Fruit fly (Drosophila melanogaster): ENCODE results near the gene Crtc.

The Crtc gene

dm6 chr3L:17654668-17655050 lies 14.4 kb downstream of the Crtc start:
- TF ChIP-seq CG17801 (GFP tag; optimal IDR thresholded peaks at IDR 0.05; ENCODE audit: partially characterized antibody) = no peak

- peak; percentile 93 for TF ChIP-seq CG17801 (GFP tag; optimal IDR thresholded peaks at IDR 0.05; ENCODE audit: partially characterized antibody)
These were observed 15.1 kb downstream of the Crtc start, which contains the start of the genes Krn, Ndfip and CG7484 for dm6 chr3L:17653701-17654667. Gene Krn (minus strand): TSS chr3L:17654280. Gene Ndfip (minus strand): TSS chr3L:17654280. Gene CG7484 (plus strand): TSS chr3L:17654617.

dm6 chr3L:17652878-17653700 lies 15.9 kb downstream of the Crtc start:
- no peak for TF ChIP-seq CG17801 (GFP tag; optimal IDR thresholded peaks at IDR 0.05; ENCODE audit: partially characterized antibody)

DNA sequence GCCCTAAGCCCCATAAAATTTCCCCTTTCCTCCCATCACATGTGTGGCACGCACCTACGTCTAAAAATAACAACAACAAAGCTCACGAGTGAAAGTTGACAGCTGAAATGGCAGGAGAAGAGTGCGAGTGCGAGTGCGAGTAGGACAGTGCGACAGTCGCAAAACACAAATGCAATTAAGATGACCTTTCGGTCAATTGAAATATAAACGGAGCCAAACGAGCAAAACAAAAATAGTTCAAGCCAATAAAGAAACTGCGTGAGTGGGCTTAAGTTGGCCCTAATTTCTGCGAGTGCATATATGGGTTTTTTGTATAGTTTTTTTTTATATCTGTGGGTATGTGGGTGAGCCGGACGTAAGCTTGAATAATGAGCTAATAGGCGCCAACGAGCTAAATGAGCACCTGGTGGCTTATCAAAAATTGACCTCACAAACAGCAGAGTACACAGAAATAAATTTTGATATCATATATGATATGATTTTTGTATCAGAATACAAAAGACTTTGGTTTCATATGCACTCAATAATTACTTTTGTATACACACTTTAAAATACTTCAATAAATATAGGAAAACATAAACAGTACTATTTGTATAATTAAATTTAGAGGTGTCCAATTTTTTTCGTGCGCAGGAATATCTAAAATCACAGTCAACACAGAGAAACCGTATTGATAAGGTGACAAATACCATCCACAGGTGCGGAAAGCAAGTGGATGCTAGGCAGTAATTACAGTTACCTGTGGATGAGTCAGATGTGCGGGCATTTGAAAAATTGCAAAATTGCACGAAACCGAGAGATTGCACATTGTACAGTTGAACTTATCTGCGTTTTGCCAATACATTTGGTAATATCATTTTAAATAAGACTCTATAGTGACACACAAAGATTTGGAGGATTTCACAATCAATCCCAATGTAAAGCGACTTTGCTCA lies 17.1 kb downstream of the Crtc start:
- TF ChIP-seq CG17801 (GFP tag; optimal IDR thresholded peaks at IDR 0.05; ENCODE audit: partially characterized antibody) = no peak

DNA sequence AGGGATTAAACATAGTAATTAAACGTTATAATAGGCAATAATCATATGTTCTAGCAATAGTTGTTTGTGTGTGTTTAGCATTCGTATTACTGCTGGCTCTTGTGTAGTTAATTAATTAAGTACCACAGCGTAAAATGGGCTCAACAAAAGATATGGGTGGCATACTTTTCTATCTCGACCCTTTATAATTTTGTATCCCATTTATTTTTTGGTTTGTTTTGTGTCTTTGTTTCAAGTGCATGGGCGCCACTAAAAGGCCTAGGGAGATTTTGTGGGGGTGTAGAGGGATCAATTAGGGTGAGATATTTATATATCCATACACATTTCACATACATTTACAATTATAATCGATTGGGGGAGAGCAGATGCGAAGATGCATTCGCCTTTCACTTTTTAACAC lies 21.5 kb downstream of the Crtc start:
- no peak for TF ChIP-seq CG17801 (GFP tag; optimal IDR thresholded peaks at IDR 0.05; ENCODE audit: partially characterized antibody)

dm6 chr3L:17646637-17647036 lies 22.4 kb downstream of the Crtc start, which contains the start of gene CG43085:
Gene CG43085 (minus strand): TSS chr3L:17646737.
- no peak for TF ChIP-seq CG17801 (GFP tag; optimal IDR thresholded peaks at IDR 0.05; ENCODE audit: partially characterized antibody)

DNA sequence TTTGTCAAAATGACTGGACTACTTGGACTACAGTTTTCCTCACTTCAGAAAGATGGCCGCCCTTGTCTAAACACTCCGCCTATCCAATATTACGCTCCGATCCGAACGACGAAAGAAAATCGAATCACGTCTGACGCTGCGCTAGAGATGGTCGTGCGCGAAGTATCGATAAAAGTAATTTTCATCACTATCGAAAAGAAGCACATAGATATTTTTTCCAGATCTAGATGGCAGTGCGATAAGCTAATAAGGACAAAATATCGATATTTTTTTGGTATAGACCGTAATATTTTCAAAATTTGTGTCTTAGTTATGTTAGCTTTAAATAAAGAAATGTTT lies 24.2 kb downstream of the Crtc start, which contains the start of gene Pep:
Pep (minus strand) TSS at position 131 of the 339 bp plus-strand sequence.
- TF ChIP-seq CG17801 (GFP tag; optimal IDR thresholded peaks at IDR 0.05; ENCODE audit: partially characterized antibody) = peak; percentile 59

dm6 chr3L:17643985-17644905 lies 24.8 kb downstream of the Crtc start:
- TF ChIP-seq CG17801 (GFP tag; optimal IDR thresholded peaks at IDR 0.05; ENCODE audit: partially characterized antibody) = peak; percentile 12

DNA sequence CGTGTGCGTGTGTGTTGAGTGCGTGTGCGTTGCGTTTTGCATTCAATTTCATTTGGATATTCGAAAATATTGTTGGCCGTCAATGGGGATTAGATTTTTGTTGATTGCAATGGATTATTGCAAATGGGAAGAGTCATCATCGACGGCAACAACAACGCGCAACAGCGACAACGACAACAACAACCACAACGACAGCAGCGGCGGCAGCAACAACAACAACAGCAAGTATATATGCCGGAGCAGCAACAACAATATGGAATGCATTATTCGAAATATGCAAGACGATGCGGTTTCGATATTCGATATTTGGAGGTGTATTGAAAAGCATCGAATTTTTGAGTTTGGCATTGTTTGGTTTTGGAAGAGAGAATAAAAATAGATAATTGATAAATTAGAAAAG lies 27.0 kb downstream of the Crtc start:
- no peak for TF ChIP-seq CG17801 (GFP tag; optimal IDR thresholded peaks at IDR 0.05; ENCODE audit: partially characterized antibody)

dm6 chr3L:17638649-17639048 lies 30.4 kb downstream of the Crtc start:
- no peak for TF ChIP-seq CG17801 (GFP tag; optimal IDR thresholded peaks at IDR 0.05; ENCODE audit: partially characterized antibody)

dm6 chr3L:17637809-17638208 lies 31.2 kb downstream of the Crtc start:
- TF ChIP-seq CG17801 (GFP tag; optimal IDR thresholded peaks at IDR 0.05; ENCODE audit: partially characterized antibody) = no peak

DNA sequence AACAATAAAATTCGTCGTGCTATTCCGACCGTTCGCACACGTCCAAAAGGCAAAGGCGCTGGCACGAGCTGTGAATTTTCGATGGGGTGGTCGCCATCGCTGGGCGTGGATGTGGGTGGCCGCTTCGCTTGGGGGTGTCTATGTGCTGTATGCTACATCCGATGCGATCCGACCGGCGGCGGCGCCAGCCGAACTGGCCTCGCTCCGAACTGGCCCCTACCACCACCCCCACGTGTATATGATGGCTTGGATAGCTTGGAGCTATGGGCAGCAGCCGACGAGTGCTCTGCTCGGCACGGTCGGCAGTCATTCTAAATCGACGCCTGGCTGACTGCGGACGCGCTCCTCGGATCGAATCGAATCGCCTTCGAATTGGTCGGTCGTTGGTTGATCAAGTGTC lies 35.9 kb downstream of the Crtc start, which contains the start of gene CG7497:
CG7497 (plus strand) TSS at position 308 of the 400 bp plus-strand sequence.
- TF ChIP-seq CG17801 (GFP tag; optimal IDR thresholded peaks at IDR 0.05; ENCODE audit: partially characterized antibody) = no peak

DNA sequence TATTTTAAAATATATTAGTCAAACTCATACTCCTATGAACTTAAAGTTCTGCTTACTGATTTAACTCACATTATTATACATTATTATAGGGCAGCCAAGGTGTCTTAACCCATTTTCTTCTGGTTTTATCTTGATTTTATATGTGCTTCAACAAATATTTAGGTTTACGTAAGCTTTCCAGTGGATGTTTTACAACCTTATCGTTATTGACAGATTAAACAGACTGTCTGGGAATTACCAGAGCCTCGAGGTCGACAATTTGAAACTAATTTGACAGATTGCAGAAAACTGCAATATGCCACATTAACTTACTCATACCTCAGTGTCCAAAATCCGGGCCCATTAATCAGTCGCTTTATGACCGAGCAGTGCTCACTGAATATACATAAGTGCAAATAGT lies 37.8 kb downstream of the Crtc start:
- TF ChIP-seq CG17801 (GFP tag; optimal IDR thresholded peaks at IDR 0.05; ENCODE audit: partially characterized antibody) = no peak
